Fruit fly (Drosophila melanogaster) whole organism, embryonic: ENCODE data around the gene Pp2C1.

Experiments used
- Aef1 ChIP-seq: fragments of 200-800 bp; sonication (Bioruptor generic); IDR thresholded peaks from 3 replicates; pipeline ENCODE4 v1.3.6; 2022; ENCODE audit warnings: missing biosample characterization, missing genetic modification characterization
- B-H2 ChIP-seq: fragments of 200-800 bp; sonication (Bioruptor generic); optimal IDR thresholded peaks from 2 replicates; lab custom pipeline; 2018; ENCODE audit warnings: missing biosample characterization, mild to moderate bottlenecking, missing genetic modification characterization
- Bgb ChIP-seq: fragments of 200-800 bp; sonication (Bioruptor generic); IDR thresholded peaks from 2 replicates; pipeline ENCODE4 v1.3.6; 2022; ENCODE audit warnings: missing biosample characterization, missing genetic modification characterization; ENCODE audit not compliant: partially characterized antibody
- Blimp-1 ChIP-seq: fragments of 200-800 bp; sonication (Bioruptor generic); optimal IDR thresholded peaks from 3 replicates; lab custom pipeline; 2018; ENCODE audit warnings: missing biosample characterization, missing genetic modification characterization, mild to moderate bottlenecking, moderate library complexity, missing genetic modification reagents
- C15 ChIP-seq: fragments of 200-800 bp; sonication (Bioruptor generic); IDR thresholded peaks from 3 replicates; pipeline ENCODE4 v1.3.6; 2022; ENCODE audit warnings: missing biosample characterization, missing genetic modification characterization
- CG10147 ChIP-seq: fragments of 200-800 bp; sonication (Bioruptor generic); optimal IDR thresholded peaks from 2 replicates; lab custom pipeline; 2019; ENCODE audit warnings: missing biosample characterization, mild to moderate bottlenecking, missing genetic modification characterization, moderate library complexity
- CG1529 ChIP-seq: fragments of 200-800 bp; sonication (Bioruptor generic); optimal IDR thresholded peaks from 3 replicates; lab custom pipeline; 2018; ENCODE audit warnings: missing biosample characterization, missing genetic modification characterization
- CG16779 ChIP-seq: fragments of 200-800 bp; sonication (Bioruptor generic); IDR thresholded peaks from 2 replicates; pipeline ENCODE4 v1.3.6; 2022; ENCODE audit warnings: missing biosample characterization, missing genetic modification characterization
- CG16813 ChIP-seq: fragments of 200-800 bp; sonication (Bioruptor generic); IDR thresholded peaks from 3 replicates; pipeline ENCODE4 v1.3.6; 2022; ENCODE audit warnings: missing biosample characterization, missing genetic modification characterization; ENCODE audit not compliant: partially characterized antibody
- CG1792 ChIP-seq: fragments of 200-800 bp; sonication (Bioruptor generic); optimal IDR thresholded peaks from 2 replicates; lab custom pipeline; 2016; ENCODE audit warnings: missing biosample characterization, missing genetic modification characterization
- CG2129 ChIP-seq: fragments of 200-800 bp; sonication (Bioruptor generic); IDR thresholded peaks from 2 replicates; pipeline ENCODE4 v1.3.6; 2022; ENCODE audit warnings: missing biosample characterization, missing genetic modification characterization; ENCODE audit not compliant: partially characterized antibody
- CG2202 ChIP-seq: fragments of 200-800 bp; sonication (Bioruptor generic); optimal IDR thresholded peaks from 2 replicates; lab custom pipeline; 2018; ENCODE audit warnings: missing biosample characterization, mild to moderate bottlenecking, missing genetic modification characterization
- CG32772 ChIP-seq: fragments of 200-800 bp; sonication (Bioruptor generic); IDR thresholded peaks from 2 replicates; pipeline ENCODE4 v1.3.6; 2022; ENCODE audit warnings: missing biosample characterization, missing genetic modification characterization
- CG34376 ChIP-seq: fragments of 200-800 bp; sonication (Bioruptor generic); optimal IDR thresholded peaks from 2 replicates; lab custom pipeline; 2018; ENCODE audit warnings: missing biosample characterization, mild to moderate bottlenecking, missing genetic modification characterization
- CG34422 ChIP-seq: fragments of 200-800 bp; sonication (Bioruptor generic); IDR thresholded peaks from 3 replicates; pipeline ENCODE4 v1.3.6; 2022; ENCODE audit warnings: missing biosample characterization, missing genetic modification characterization
- CG4328 ChIP-seq: fragments of 200-800 bp; sonication (Bioruptor generic); optimal IDR thresholded peaks from 3 replicates; lab custom pipeline; 2017; ENCODE audit warnings: missing biosample characterization, missing genetic modification reagents, missing genetic modification characterization
- CG4617 ChIP-seq: fragments of 200-800 bp; sonication (Bioruptor generic); optimal IDR thresholded peaks from 3 replicates; lab custom pipeline; 2016; ENCODE audit warnings: missing biosample characterization, missing genetic modification characterization, borderline replicate concordance
- CG4854 ChIP-seq: fragments of 200-800 bp; sonication (Bioruptor generic); optimal IDR thresholded peaks from 2 replicates; lab custom pipeline; 2016; ENCODE audit warnings: missing biosample characterization, missing genetic modification characterization, inconsistent platforms
- CG5953 ChIP-seq: fragments of 200-800 bp; sonication (Bioruptor generic); IDR thresholded peaks from 2 replicates; pipeline ENCODE4 v1.3.6; 2022; ENCODE audit warnings: missing biosample characterization, missing genetic modification characterization
- CG6683 ChIP-seq: fragments of 200-800 bp; sonication (Bioruptor generic); optimal IDR thresholded peaks from 2 replicates; lab custom pipeline; 2017; ENCODE audit warnings: missing biosample characterization, mild to moderate bottlenecking, missing genetic modification characterization, missing genetic modification reagents
- Chrac-16 ChIP-seq: fragments of 200-800 bp; sonication (Bioruptor generic); optimal IDR thresholded peaks from 3 replicates; lab custom pipeline; 2016; ENCODE audit warnings: missing biosample characterization, missing genetic modification characterization
- D19A ChIP-seq: fragments of 200-800 bp; optimal IDR thresholded peaks from 3 replicates; lab custom pipeline; 2019; ENCODE audit warnings: missing biosample characterization, mild to moderate bottlenecking, missing genetic modification characterization, moderate library complexity
- D19B ChIP-seq: fragments of 200-800 bp; sonication (Bioruptor generic); optimal IDR thresholded peaks from 2 replicates; lab custom pipeline; 2017; ENCODE audit warnings: missing biosample characterization, mild to moderate bottlenecking, missing genetic modification characterization
- H15 ChIP-seq: fragments of 200-800 bp; sonication (Bioruptor generic); IDR thresholded peaks from 3 replicates; pipeline ENCODE4 v1.3.6; 2022; ENCODE audit warnings: missing biosample characterization, missing genetic modification characterization
- HLH3B ChIP-seq: fragments of 200-800 bp; sonication (Bioruptor generic); IDR thresholded peaks from 2 replicates; pipeline ENCODE4 v1.3.6; 2022; ENCODE audit warnings: missing biosample characterization, missing genetic modification characterization
- MESR4 ChIP-seq: fragments of 200-800 bp; sonication (Bioruptor generic); optimal IDR thresholded peaks from 2 replicates; lab custom pipeline; 2018; ENCODE audit warnings: missing biosample characterization, mild to moderate bottlenecking, missing genetic modification characterization, moderate library complexity
- MTF-1 ChIP-seq: fragments of 200-800 bp; sonication (Bioruptor generic); optimal IDR thresholded peaks from 2 replicates; lab custom pipeline; 2018; ENCODE audit warnings: missing biosample characterization, mild to moderate bottlenecking, missing genetic modification characterization, borderline replicate concordance
- NC2α ChIP-seq: fragments of 200-800 bp; sonication (Bioruptor generic); optimal IDR thresholded peaks from 2 replicates; lab custom pipeline; 2016; ENCODE audit warnings: missing biosample characterization, missing genetic modification characterization
- Nf-YC ChIP-seq: fragments of 200-800 bp; optimal IDR thresholded peaks from 3 replicates; lab custom pipeline; 2019; ENCODE audit warnings: missing biosample characterization, mild to moderate bottlenecking, missing genetic modification characterization, moderate library complexity
- Sox102F ChIP-seq: fragments of 200-800 bp; sonication (Bioruptor generic); optimal IDR thresholded peaks from 2 replicates; lab custom pipeline; 2018; ENCODE audit warnings: missing biosample characterization, mild to moderate bottlenecking, missing genetic modification characterization, moderate library complexity
- Sry-δ ChIP-seq: fragments of 200-800 bp; sonication (Bioruptor generic); optimal IDR thresholded peaks from 2 replicates; lab custom pipeline; 2016; ENCODE audit warnings: missing biosample characterization, missing genetic modification characterization
- amos ChIP-seq: fragments of 200-800 bp; sonication (Bioruptor generic); IDR thresholded peaks from 2 replicates; pipeline ENCODE4 v1.3.6; 2022; ENCODE audit warnings: missing biosample characterization, missing genetic modification characterization; ENCODE audit not compliant: partially characterized antibody
- en ChIP-seq: fragments of 200-800 bp; sonication (Bioruptor generic); optimal IDR thresholded peaks from 2 replicates; lab custom pipeline; 2016; ENCODE audit warnings: missing biosample characterization, missing genetic modification characterization
- fd96Cb ChIP-seq: fragments of 200-800 bp; sonication (Bioruptor generic); optimal IDR thresholded peaks from 2 replicates; lab custom pipeline; 2018; ENCODE audit warnings: missing biosample characterization, mild to moderate bottlenecking, missing genetic modification characterization, moderate library complexity
- ftz-f1 ChIP-seq: fragments of 200-800 bp; sonication (Bioruptor generic); optimal IDR thresholded peaks from 2 replicates; lab custom pipeline; 2016; ENCODE audit warnings: missing biosample characterization, missing genetic modification characterization
- grau ChIP-seq: fragments of 200-800 bp; optimal IDR thresholded peaks from 3 replicates; lab custom pipeline; 2019; ENCODE audit warnings: missing biosample characterization, mild to moderate bottlenecking, missing genetic modification characterization, moderate library complexity
- gsb ChIP-seq: fragments of 200-800 bp; sonication (Bioruptor generic); IDR thresholded peaks from 2 replicates; pipeline ENCODE4 v1.3.6; 2022; ENCODE audit warnings: missing biosample characterization, missing genetic modification characterization
- hb ChIP-seq: fragments of 200-800 bp; sonication (Bioruptor generic); IDR thresholded peaks from 3 replicates; pipeline ENCODE4 v1.3.6; 2022; ENCODE audit warnings: missing biosample characterization, missing genetic modification characterization; ENCODE audit not compliant: partially characterized antibody
- jing ChIP-seq: fragments of 200-800 bp; sonication (Bioruptor generic); optimal IDR thresholded peaks from 2 replicates; lab custom pipeline; 2018; ENCODE audit warnings: missing biosample characterization, mild to moderate bottlenecking, missing genetic modification characterization
- lab ChIP-seq: fragments of 200-800 bp; sonication (Bioruptor generic); optimal IDR thresholded peaks from 3 replicates; lab custom pipeline; 2017; ENCODE audit warnings: missing biosample characterization, missing genetic modification characterization, mild to moderate bottlenecking, moderate library complexity, missing genetic modification reagents
- maf-S ChIP-seq: fragments of 200-800 bp; sonication (Bioruptor generic); optimal IDR thresholded peaks from 2 replicates; lab custom pipeline; 2016; ENCODE audit warnings: missing biosample characterization, missing genetic modification characterization
- nmo ChIP-seq: fragments of 200-800 bp; sonication (Bioruptor generic); optimal IDR thresholded peaks from 2 replicates; lab custom pipeline; 2018; ENCODE audit warnings: missing biosample characterization, mild to moderate bottlenecking, missing genetic modification characterization, moderate library complexity
- nom ChIP-seq: fragments of 200-800 bp; sonication (Bioruptor generic); optimal IDR thresholded peaks from 2 replicates; lab custom pipeline; 2017; ENCODE audit warnings: missing biosample characterization, missing genetic modification characterization, mild to moderate bottlenecking, moderate library complexity, missing genetic modification reagents
- phol ChIP-seq: fragments of 200-800 bp; sonication (Bioruptor generic); optimal IDR thresholded peaks from 3 replicates; lab custom pipeline; 2018; ENCODE audit warnings: missing biosample characterization, mild to moderate bottlenecking, missing genetic modification characterization, moderate library complexity
- seq ChIP-seq: fragments of 200-800 bp; sonication (Bioruptor generic); IDR thresholded peaks from 2 replicates; pipeline ENCODE4 v1.3.6; 2022; ENCODE audit warnings: missing biosample characterization, missing genetic modification characterization
- tna ChIP-seq: fragments of 200-800 bp; sonication (Bioruptor generic); IDR thresholded peaks from 2 replicates; pipeline ENCODE4 v1.3.6; 2022; ENCODE audit warnings: missing biosample characterization, missing genetic modification characterization; ENCODE audit not compliant: partially characterized antibody
- unc-4 ChIP-seq: fragments of 200-800 bp; sonication (Bioruptor generic); IDR thresholded peaks from 2 replicates; pipeline ENCODE4 v1.3.6; 2022; ENCODE audit warnings: missing biosample characterization, missing genetic modification characterization; ENCODE audit not compliant: partially characterized antibody
- usp ChIP-seq: fragments of >200 bp; optimal IDR thresholded peaks from 2 replicates; lab custom pipeline; 2017; ENCODE audit warnings: missing biosample characterization, missing genetic modification characterization
- wek ChIP-seq: fragments of 200-800 bp; sonication (Bioruptor generic); optimal IDR thresholded peaks from 3 replicates; lab custom pipeline; 2018; ENCODE audit warnings: missing biosample characterization, mild to moderate bottlenecking, missing genetic modification characterization, moderate library complexity

Gene Pp2C1

DNA sequence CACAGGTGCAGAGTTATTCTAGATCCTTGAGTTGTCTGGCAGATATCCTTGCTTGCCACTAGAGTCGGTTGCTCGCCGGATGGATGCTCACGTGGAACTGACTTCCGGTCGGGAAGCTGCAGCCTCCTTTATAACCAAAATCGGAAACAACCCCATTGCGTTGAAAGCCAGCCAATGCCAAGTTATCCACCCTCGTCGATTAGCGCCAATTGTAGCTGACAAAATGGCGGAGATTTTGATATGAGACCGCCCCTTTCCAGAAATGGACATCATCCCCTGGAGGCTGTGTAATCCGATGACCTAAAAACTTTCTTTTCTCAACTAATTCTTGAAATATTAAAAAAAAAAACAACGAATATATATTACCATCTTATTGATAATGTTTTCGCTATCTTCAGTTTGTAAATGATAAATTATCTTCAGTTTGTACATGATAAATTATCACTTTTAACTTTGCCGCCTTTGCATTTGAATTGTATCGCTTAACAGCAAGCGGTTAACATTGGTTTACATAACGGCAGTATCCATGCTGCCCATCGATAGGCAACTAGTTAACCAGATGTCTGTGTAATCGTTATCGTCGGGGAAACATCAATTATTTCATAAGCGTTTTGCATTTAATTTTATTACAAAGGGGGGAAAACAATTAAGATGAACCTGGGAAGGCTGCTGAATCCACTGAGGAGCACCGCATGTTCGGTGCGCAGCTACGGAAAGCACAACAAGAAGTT is 39.2 kb downstream of the Pp2C1 start, which contains the start of the genes HLH4C and mRpL30 (continued):
- no peak for TF ChIP-seq D19B (GFP tag; lab: Kevin White, UChicago)
- TF ChIP-seq CG4328 (GFP tag; lab: Kevin White, UChicago) = no peak
- TF ChIP-seq maf-S = no peak
- TF ChIP-seq phol (tag; lab: Kevin White, UChicago) = no peak
- TF ChIP-seq D19A (tag; lab: Kevin White, UChicago) = no peak
- TF ChIP-seq MESR4 (GFP tag; lab: Kevin White, UChicago) = peak; percentile 62
- TF ChIP-seq Aef1 (GFP tag; lab: Robert Waterston, UW) = no peak
- TF ChIP-seq CG2129 (GFP tag; lab: Robert Waterston, UW) = 0 out of 2 replicates have a peak, but pooled peaks have one; percentile 20
- no peak for TF ChIP-seq MTF-1 (GFP tag; lab: Kevin White, UChicago)
- peak; percentile 90 for TF ChIP-seq Bgb (GFP tag; lab: Robert Waterston, UW)
- no peak for TF ChIP-seq wek
- no peak for TF ChIP-seq nom
- TF ChIP-seq H15 (GFP tag; lab: Robert Waterston, UW) = no peak
- no peak for TF ChIP-seq fd96Cb (tag; lab: Kevin White, UChicago)
- TF ChIP-seq Sry-δ (GFP tag; lab: Kevin White, UChicago) = peak; percentile 8
- no peak for TF ChIP-seq CG1792
- TF ChIP-seq en (GFP tag; lab: Kevin White, UChicago) = no peak
- TF ChIP-seq HLH3B (GFP tag; lab: Robert Waterston, UW) = no peak
- no peak for TF ChIP-seq CG4854 (GFP tag; lab: Kevin White, UChicago)
- no peak for TF ChIP-seq CG2202
- no peak for TF ChIP-seq C15 (GFP tag; lab: Robert Waterston, UW)
- TF ChIP-seq CG32772 (GFP tag; lab: Robert Waterston, UW) = no peak
- peak; percentile 61; the same call in 1 of the 2 replicates for TF ChIP-seq seq (GFP tag; lab: Robert Waterston, UW)
- no peak for TF ChIP-seq CG16779 (GFP tag; lab: Robert Waterston, UW)
- TF ChIP-seq CG34422 (GFP tag; lab: Robert Waterston, UW) = no peak
- TF ChIP-seq NC2α (GFP tag; lab: Kevin White, UChicago) = no peak
- no peak for TF ChIP-seq CG5953
- peak; percentile 99 for TF ChIP-seq tna
- TF ChIP-seq Nf-YC (tag; lab: Kevin White, UChicago) = peak; percentile 94
- TF ChIP-seq CG10147 (GFP tag; lab: Kevin White, UChicago) = no peak
- TF ChIP-seq CG4617 (GFP tag; lab: Kevin White, UChicago) = peak; percentile 18
- TF ChIP-seq CG16813 = peak; percentile 81
- TF ChIP-seq gsb (GFP tag; lab: Robert Waterston, UW) = no peak
- no peak for TF ChIP-seq CG34376 (GFP tag; lab: Kevin White, UChicago)
- no peak for TF ChIP-seq Chrac-16 (GFP tag; lab: Kevin White, UChicago)
- TF ChIP-seq Sox102F (GFP tag; lab: Kevin White, UChicago) = no peak
- TF ChIP-seq CG1529 = no peak
- TF ChIP-seq B-H2 (GFP tag; lab: Kevin White, UChicago) = no peak
- TF ChIP-seq ftz-f1 (GFP tag; lab: Kevin White, UChicago) = no peak
- no peak for TF ChIP-seq lab
- TF ChIP-seq unc-4 (GFP tag; lab: Robert Waterston, UW) = peak; percentile 65
- peak; percentile 97 for TF ChIP-seq hb (GFP tag; lab: Robert Waterston, UW)
- TF ChIP-seq Blimp-1 (GFP tag; lab: Kevin White, UChicago) = no peak
- TF ChIP-seq nmo (GFP tag; lab: Kevin White, UChicago) = no peak
- TF ChIP-seq grau (tag; lab: Kevin White, UChicago) = no peak
- TF ChIP-seq usp = no peak
- TF ChIP-seq CG6683 (GFP tag; lab: Kevin White, UChicago) = no peak
- TF ChIP-seq jing (GFP tag; lab: Kevin White, UChicago) = no peak
- peak; percentile 81; the same call in 1 of the 2 replicates for TF ChIP-seq amos (GFP tag; lab: Robert Waterston, UW)
